Worm (Caenorhabditis elegans): ENCODE measurements around the gene flr-1.

DNA sequence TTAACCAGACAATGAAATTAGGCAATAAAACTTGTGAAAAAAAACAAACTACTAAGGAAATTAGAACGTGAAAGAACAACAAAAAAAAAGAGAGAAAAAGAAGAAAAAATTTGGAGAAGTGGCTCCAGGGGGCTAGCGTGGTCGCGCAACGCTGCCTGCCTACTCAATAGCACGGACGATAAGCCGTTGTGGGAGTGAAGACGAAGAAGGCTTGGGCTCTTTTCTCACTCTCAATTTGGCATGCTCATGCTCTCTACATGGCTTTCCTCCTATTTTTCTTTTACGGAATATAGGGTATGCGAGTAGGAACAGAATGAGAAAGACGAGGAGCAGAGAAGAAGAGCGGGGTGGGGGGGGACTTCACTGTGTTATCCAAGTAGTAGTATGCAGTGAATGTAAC lies 45.9 kb upstream of the flr-1 start:
- TF ChIP-seq ces-1 (GFP tag; optimal IDR thresholded peaks at IDR 0.05) (no peak), D1046.2 (GFP tag; IDR thresholded peaks at IDR 0.05) (no peak), Y75B8A.6 (GFP tag; IDR thresholded peaks at IDR 0.05) (no peak), ceh-44 (GFP tag; IDR thresholded peaks at IDR 0.05) (no peak), dve-1 (tag; optimal IDR thresholded peaks at IDR 0.05; ENCODE audit: insufficient read depth) (no peak), nhr-10 (tag; optimal IDR thresholded peaks at IDR 0.05) (no peak), nhr-11 (tag; optimal IDR thresholded peaks at IDR 0.05) (no peak), daf-12 (tag; optimal IDR thresholded peaks at IDR 0.05) (no peak), zag-1 (tag; optimal IDR thresholded peaks at IDR 0.05) (no peak), nhr-6 (tag; optimal IDR thresholded peaks at IDR 0.05) (no peak)
